Fruit fly (Drosophila melanogaster) whole organism, adult: Measurements from ENCODE around the gene CG17219.
A peak's percentile ranks its signal among the peaks of the same experiment; 100 is the strongest.

Source experiments
- CG11617 ChIP-seq: fragments of 200-800 bp; sonication (Bioruptor generic); optimal IDR thresholded peaks from 2 replicates; lab custom pipeline; 2017; ENCODE audit warnings: mild to moderate bottlenecking, missing biosample characterization, missing genetic modification reagents, missing genetic modification characterization
- CG12768 ChIP-seq: fragments of 200-800 bp; sonication (Bioruptor generic); optimal IDR thresholded peaks from 2 replicates; lab custom pipeline; 2017; ENCODE audit warnings: missing biosample characterization, missing genetic modification characterization, mild to moderate bottlenecking, moderate library complexity, missing genetic modification reagents
- CG14711 ChIP-seq: fragments of 200-800 bp; sonication (Bioruptor generic); optimal IDR thresholded peaks from 2 replicates; lab custom pipeline; 2018; ENCODE audit warnings: missing biosample characterization, mild to moderate bottlenecking, missing genetic modification characterization, moderate library complexity
- CG1620 ChIP-seq: fragments of 200-800 bp; sonication (Bioruptor generic); optimal IDR thresholded peaks from 2 replicates; lab custom pipeline; 2016; ENCODE audit warnings: missing biosample characterization, missing genetic modification characterization
- CG33017 ChIP-seq: fragments of 200-800 bp; sonication (Bioruptor generic); optimal IDR thresholded peaks from 2 replicates; lab custom pipeline; 2018; ENCODE audit warnings: missing biosample characterization, mild to moderate bottlenecking, missing genetic modification characterization, moderate library complexity
- CG5204 ChIP-seq: fragments of 200-800 bp; sonication (Bioruptor generic); optimal IDR thresholded peaks from 2 replicates; lab custom pipeline; 2016; ENCODE audit warnings: missing biosample characterization, missing genetic modification characterization
- CG7045 ChIP-seq: fragments of 200-800 bp; sonication (Bioruptor generic); optimal IDR thresholded peaks from 2 replicates; lab custom pipeline; 2017; ENCODE audit warnings: missing biosample characterization, mild to moderate bottlenecking, missing genetic modification characterization
- CG7101 ChIP-seq: fragments of 200-800 bp; sonication (Bioruptor generic); optimal IDR thresholded peaks from 2 replicates; lab custom pipeline; 2018; ENCODE audit warnings: missing biosample characterization, mild to moderate bottlenecking, missing genetic modification characterization, moderate library complexity
- Clk ChIP-seq: fragments of 200-800 bp; sonication (Bioruptor generic); optimal IDR thresholded peaks from 2 replicates; lab custom pipeline; 2017; ENCODE audit warnings: missing biosample characterization, missing genetic modification characterization
- Crg-1 ChIP-seq: fragments of 200-800 bp; sonication (Bioruptor generic); optimal IDR thresholded peaks from 2 replicates; lab custom pipeline; 2016; ENCODE audit warnings: missing biosample characterization, missing genetic modification characterization
- Hr96 ChIP-seq: fragments of 200-800 bp; sonication (Bioruptor generic); optimal IDR thresholded peaks from 2 replicates; lab custom pipeline; 2016; ENCODE audit warnings: missing biosample characterization, missing genetic modification characterization
- Mnt ChIP-seq: fragments of 200-800 bp; sonication (Bioruptor generic); optimal IDR thresholded peaks from 2 replicates; lab custom pipeline; 2016; ENCODE audit warnings: missing biosample characterization, mild to moderate bottlenecking, missing genetic modification characterization
- bab1 ChIP-seq: fragments of 200-800 bp; sonication (Bioruptor generic); optimal IDR thresholded peaks from 3 replicates; lab custom pipeline; 2019; ENCODE audit warnings: missing biosample characterization, mild to moderate bottlenecking, missing genetic modification characterization, moderate library complexity
- cic ChIP-seq: fragments of 200-800 bp; sonication (Bioruptor generic); optimal IDR thresholded peaks from 2 replicates; lab custom pipeline; 2017; ENCODE audit warnings: missing biosample characterization, mild to moderate bottlenecking, missing genetic modification characterization, moderate library complexity
- cnc ChIP-seq, 2 experiments: fragments of >200 bp; optimal IDR thresholded peaks; 2 replicates each; lab custom pipeline; 2017
- kay ChIP-seq: fragments of 200-800 bp; sonication (Bioruptor generic); peaks from one replicate; lab custom pipeline; 2016; ENCODE audit warnings: missing biosample characterization, missing genetic modification characterization, borderline replicate concordance
- ovo ChIP-seq: fragments of 200-800 bp; sonication (Bioruptor generic); optimal IDR thresholded peaks from 2 replicates; lab custom pipeline; 2016; ENCODE audit warnings: missing biosample characterization, missing genetic modification characterization
- pad ChIP-seq: fragments of 200-800 bp; sonication (Bioruptor generic); optimal IDR thresholded peaks from 3 replicates; lab custom pipeline; 2017; ENCODE audit warnings: missing biosample characterization, missing genetic modification characterization, mild to moderate bottlenecking, moderate library complexity, missing genetic modification reagents
- tj ChIP-seq: fragments of 200-800 bp; sonication (Bioruptor generic); optimal IDR thresholded peaks from 3 replicates; lab custom pipeline; 2017; ENCODE audit warnings: missing biosample characterization, mild to moderate bottlenecking, missing genetic modification characterization, moderate library complexity
- toe ChIP-seq: fragments of 200-800 bp; sonication (Bioruptor generic); optimal IDR thresholded peaks from 2 replicates; lab custom pipeline; 2016; ENCODE audit warnings: missing biosample characterization, missing genetic modification characterization

Gene CG17219

dm6 chr2L:3022986-3023385 is 6.1 kb upstream of the CG17219 start, which contains the start of the genes alpha4GT1 and Prp40:
alpha4GT1 (minus strand) TSS chr2L:3023141.
Prp40 (plus strand) TSS chr2L:3023226.
- peak; percentile 16 for TF ChIP-seq bab1 (GFP tag; lab: Kevin White, UChicago)
- TF ChIP-seq CG7101 (tag; lab: Kevin White, UChicago), result no peak
- TF ChIP-seq Crg-1 (GFP tag; lab: Kevin White, UChicago), result no peak
- no peak for TF ChIP-seq cnc (optimal IDR thresholded peaks at IDR 0.05; lab: Kevin White, UChicago)
- TF ChIP-seq tj (GFP tag; lab: Kevin White, UChicago), result no peak
- no peak for TF ChIP-seq kay (GFP tag; lab: Kevin White, UChicago)
- no peak for TF ChIP-seq Clk
- no peak for TF ChIP-seq CG33017 (tag; lab: Kevin White, UChicago)
- TF ChIP-seq cic (GFP tag; lab: Kevin White, UChicago), result no peak
- no peak for TF ChIP-seq ovo (GFP tag; lab: Kevin White, UChicago)
- TF ChIP-seq CG5204 (GFP tag; lab: Kevin White, UChicago), result no peak
- TF ChIP-seq CG14711, result peak; percentile 18
- TF ChIP-seq Mnt, result peak; percentile 31
- no peak for TF ChIP-seq CG12768
- no peak for TF ChIP-seq CG11617 (GFP tag; lab: Kevin White, UChicago)
- no peak for TF ChIP-seq pad (GFP tag; lab: Kevin White, UChicago)
- no peak for TF ChIP-seq Hr96 (GFP tag; lab: Kevin White, UChicago)
- TF ChIP-seq toe (GFP tag; lab: Kevin White, UChicago), result no peak
- TF ChIP-seq CG1620 (GFP tag; lab: Kevin White, UChicago), result no peak
- no peak for TF ChIP-seq CG7045 (GFP tag; lab: Kevin White, UChicago)

- no peak for TF ChIP-seq pad (GFP tag; lab: Kevin White, UChicago)
- no peak for TF ChIP-seq CG5204 (GFP tag; lab: Kevin White, UChicago)
- peak; percentile 7 for TF ChIP-seq CG12768
- peak; percentile 1 for TF ChIP-seq CG11617 (GFP tag; lab: Kevin White, UChicago)
- peak; percentile 27 for TF ChIP-seq CG7101 (tag; lab: Kevin White, UChicago)
- TF ChIP-seq cnc (optimal IDR thresholded peaks at IDR 0.05; lab: Kevin White, UChicago), result no peak
- peak; percentile 65 for TF ChIP-seq Crg-1 (GFP tag; lab: Kevin White, UChicago)
- TF ChIP-seq bab1 (GFP tag; lab: Kevin White, UChicago), result peak; percentile 56
- no peak for TF ChIP-seq CG14711
- no peak for TF ChIP-seq CG1620 (GFP tag; lab: Kevin White, UChicago)
- no peak for TF ChIP-seq CG33017 (tag; lab: Kevin White, UChicago)
- no peak for TF ChIP-seq cic (GFP tag; lab: Kevin White, UChicago)
- TF ChIP-seq Mnt, result peak; percentile 8
- TF ChIP-seq Clk, result no peak
- TF ChIP-seq ovo (GFP tag; lab: Kevin White, UChicago), result peak; percentile 29
- no peak for TF ChIP-seq CG7045 (GFP tag; lab: Kevin White, UChicago)
- TF ChIP-seq tj (GFP tag; lab: Kevin White, UChicago), result no peak
- no peak for TF ChIP-seq kay (GFP tag; lab: Kevin White, UChicago)
- TF ChIP-seq toe (GFP tag; lab: Kevin White, UChicago), result no peak
- TF ChIP-seq Hr96 (GFP tag; lab: Kevin White, UChicago), result no peak
These were observed 1.3 kb downstream of the CG17219 start, which contains the start of gene GABPI for dm6 chr2L:3030350-3030749. GABPI (plus strand) TSS chr2L:3030539.

DNA sequence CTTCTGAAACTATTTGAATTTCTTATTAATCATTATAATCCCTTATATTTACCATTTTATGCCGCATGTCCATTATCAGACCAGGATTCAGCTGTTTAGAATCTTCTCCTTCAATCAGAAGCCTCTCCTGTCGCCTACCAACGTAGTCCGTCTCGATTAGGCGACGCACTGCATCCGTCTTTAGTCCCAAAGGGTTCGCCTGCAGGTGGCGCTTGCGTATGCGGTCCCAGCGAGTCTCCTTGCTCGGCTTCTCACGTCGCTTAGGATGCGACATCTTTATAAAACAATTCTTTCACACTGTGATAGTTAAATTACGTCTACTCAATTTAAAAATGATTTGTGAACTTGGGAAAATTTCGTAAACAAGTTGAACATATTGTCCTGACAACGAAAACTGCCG is 5.9 kb downstream of the CG17219 start, which contains the start of gene CG17258:
Gene CG17258, minus strand, starts transcription at position 380 of the 400 bp plus-strand sequence.
- no peak for TF ChIP-seq CG33017 (tag; lab: Kevin White, UChicago)
- no peak for TF ChIP-seq bab1 (GFP tag; lab: Kevin White, UChicago)
- no peak for TF ChIP-seq CG14711
- no peak for TF ChIP-seq CG12768
- no peak for TF ChIP-seq Clk
- no peak for TF ChIP-seq Crg-1 (GFP tag; lab: Kevin White, UChicago)
- no peak for TF ChIP-seq cnc (optimal IDR thresholded peaks at IDR 0.05; lab: Kevin White, UChicago)
- TF ChIP-seq pad (GFP tag; lab: Kevin White, UChicago), result no peak
- no peak for TF ChIP-seq CG5204 (GFP tag; lab: Kevin White, UChicago)
- no peak for TF ChIP-seq Mnt
- TF ChIP-seq tj (GFP tag; lab: Kevin White, UChicago), result no peak
- TF ChIP-seq Hr96 (GFP tag; lab: Kevin White, UChicago), result no peak
- TF ChIP-seq ovo (GFP tag; lab: Kevin White, UChicago), result no peak
- TF ChIP-seq toe (GFP tag; lab: Kevin White, UChicago), result no peak
- no peak for TF ChIP-seq CG11617 (GFP tag; lab: Kevin White, UChicago)
- no peak for TF ChIP-seq cic (GFP tag; lab: Kevin White, UChicago)
- no peak for TF ChIP-seq CG1620 (GFP tag; lab: Kevin White, UChicago)
- TF ChIP-seq CG7045 (GFP tag; lab: Kevin White, UChicago), result no peak
- no peak for TF ChIP-seq kay (GFP tag; lab: Kevin White, UChicago)

- peak; percentile 92 for TF ChIP-seq pad (GFP tag; lab: Kevin White, UChicago)
- TF ChIP-seq cic (GFP tag; lab: Kevin White, UChicago), result peak; percentile 67
- peak; percentile 96 for TF ChIP-seq CG12768
- no peak for TF ChIP-seq CG5204 (GFP tag; lab: Kevin White, UChicago)
- peak in 1 of 2 experiments; percentile 66 for TF ChIP-seq cnc (optimal IDR thresholded peaks at IDR 0.05; lab: Kevin White, UChicago)
- peak; percentile 95 for TF ChIP-seq bab1 (GFP tag; lab: Kevin White, UChicago)
- peak; percentile 90 for TF ChIP-seq toe (GFP tag; lab: Kevin White, UChicago)
- TF ChIP-seq Clk, result peak; percentile 78
- peak; percentile 93 for TF ChIP-seq tj (GFP tag; lab: Kevin White, UChicago)
- TF ChIP-seq CG1620 (GFP tag; lab: Kevin White, UChicago), result peak; percentile 84
- TF ChIP-seq CG11617 (GFP tag; lab: Kevin White, UChicago), result peak; percentile 86
- peak; percentile 90 for TF ChIP-seq CG33017 (tag; lab: Kevin White, UChicago)
- peak; percentile 88 for TF ChIP-seq CG7045 (GFP tag; lab: Kevin White, UChicago)
- TF ChIP-seq CG7101 (tag; lab: Kevin White, UChicago), result peak; percentile 95
- peak; percentile 92 for TF ChIP-seq CG14711
- TF ChIP-seq Crg-1 (GFP tag; lab: Kevin White, UChicago), result peak; percentile 93
- TF ChIP-seq ovo (GFP tag; lab: Kevin White, UChicago), result peak; percentile 34
- TF ChIP-seq Mnt, result peak; percentile 92
- peak; percentile 84 for TF ChIP-seq Hr96 (GFP tag; lab: Kevin White, UChicago)
- TF ChIP-seq kay (GFP tag; lab: Kevin White, UChicago), result peak; percentile 99
These were observed 8.1 kb downstream of the CG17219 start, which contains the start of the genes CG17260 and SerRS for dm6 chr2L:3037153-3037579. CG17260 (plus strand) TSS chr2L:3037230. SerRS (minus strand) TSS chr2L:3037403.
